Fruit fly (Drosophila melanogaster): ENCODE data around the gene CG9004.
A peak's percentile ranks its signal among the peaks of the same experiment; 100 is the strongest.

The CG9004 gene

DNA sequence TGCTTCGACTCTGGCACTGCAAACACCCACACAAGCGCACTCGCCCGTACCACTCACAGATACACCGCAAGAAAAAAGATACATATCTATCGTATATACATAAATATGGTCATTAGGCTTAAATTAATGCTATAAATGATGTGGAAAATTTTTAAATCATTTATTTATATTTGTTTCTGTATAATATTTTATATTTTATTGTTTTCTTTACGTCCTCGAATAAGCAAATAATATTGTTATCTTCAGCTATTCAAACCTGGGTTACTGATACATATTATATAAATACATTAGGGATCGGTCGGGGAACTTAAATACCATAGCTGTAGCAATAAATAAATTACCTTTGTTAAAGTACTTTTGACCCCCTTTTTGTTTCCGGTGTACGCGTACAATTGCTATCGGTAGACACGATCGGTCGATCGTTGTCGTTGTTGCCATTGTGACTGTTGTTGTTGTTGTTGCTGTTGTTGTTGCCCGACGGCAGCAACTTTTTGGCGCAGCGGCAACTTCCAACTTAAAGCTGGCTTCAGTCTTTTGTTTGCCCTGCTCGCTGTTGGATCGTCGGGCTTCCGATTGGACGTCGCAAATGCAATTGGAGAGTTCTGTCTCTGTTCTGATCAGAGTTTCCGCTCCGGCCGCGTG, 44.0 kb downstream of the CG9004 start (continued):
- TF ChIP-seq CG3838 (GFP tag; optimal IDR thresholded peaks at IDR 0.05), result peak; percentile 3

dm6 chr3L:2418769-2419168, 45.2 kb downstream of the CG9004 start:
- TF ChIP-seq vnd (GFP tag; IDR thresholded peaks at IDR 0.05; ENCODE audit: partially characterized antibody) (no peak), Rx (GFP tag; IDR thresholded peaks at IDR 0.05) (peak; percentile 73), chif (GFP tag; optimal IDR thresholded peaks at IDR 0.05) (peak; percentile 62 to 72), CG1024 (GFP tag; IDR thresholded peaks at IDR 0.05) (peak; percentile 78), Oli (tag; optimal IDR thresholded peaks at IDR 0.05) (peak; percentile 70), usp (GFP tag; optimal IDR thresholded peaks at IDR 0.05) (no peak), salm (tag; optimal IDR thresholded peaks at IDR 0.05) (no peak), kay (GFP tag; optimal IDR thresholded peaks at IDR 0.05) (peak; percentile 84), bigmax (GFP tag; optimal IDR thresholded peaks at IDR 0.05) (no peak), rib (GFP tag; IDR thresholded peaks at IDR 0.05) (peak; percentile 74), B-H2 (GFP tag; optimal IDR thresholded peaks at IDR 0.05) (no peak), eyg (GFP tag; optimal IDR thresholded peaks at IDR 0.05) (peak; percentile 77), CG12219 (GFP tag; optimal IDR thresholded peaks at IDR 0.05) (peak; percentile 63), ab (GFP tag; optimal IDR thresholded peaks at IDR 0.05) (no peak), Doc2 (GFP tag; IDR thresholded peaks at IDR 0.05) (no peak), CG4328 (GFP tag; optimal IDR thresholded peaks at IDR 0.05) (peak; percentile 24), ato (GFP tag; IDR thresholded peaks at IDR 0.05; ENCODE audit: partially characterized antibody) (no peak), CG31365 (tag; optimal IDR thresholded peaks at IDR 0.05) (peak; percentile 60), CG11504 (tag; optimal IDR thresholded peaks at IDR 0.05) (peak; percentile 92), Sry-δ (GFP tag; optimal IDR thresholded peaks at IDR 0.05) (peak; percentile 52), C15 (GFP tag; IDR thresholded peaks at IDR 0.05) (peak; percentile 78; the same call in 2 of the 3 replicates), Hmr (GFP tag; optimal IDR thresholded peaks at IDR 0.05) (peak; percentile 66), CG2875 (GFP tag; optimal IDR thresholded peaks at IDR 0.05) (peak; percentile 52), CG14710 (tag; optimal IDR thresholded peaks at IDR 0.05) (peak; percentile 85), HHEX (GFP tag; optimal IDR thresholded peaks at IDR 0.05) (peak; percentile 89), fd102C (GFP tag; optimal IDR thresholded peaks at IDR 0.05) (no peak), CG9797 (GFP tag; optimal IDR thresholded peaks at IDR 0.05) (no peak), Kr (GFP tag; optimal IDR thresholded peaks at IDR 0.05) (no peak), CG9932 (GFP tag; IDR thresholded peaks at IDR 0.05) (peak; percentile 84), slp2 (GFP tag; optimal IDR thresholded peaks at IDR 0.05) (peak; percentile 42), Hmx (GFP tag; optimal IDR thresholded peaks at IDR 0.05) (peak; percentile 30), psq (GFP tag; optimal IDR thresholded peaks at IDR 0.05) (no peak), ERR (GFP tag; optimal IDR thresholded peaks at IDR 0.05) (no peak), pros (GFP tag; optimal IDR thresholded peaks at IDR 0.05) (no peak), nmo (GFP tag; optimal IDR thresholded peaks at IDR 0.05) (peak; percentile 76), CG6791 (GFP tag; IDR thresholded peaks at IDR 0.05; ENCODE audit: partially characterized antibody) (no peak), CG8290 (GFP tag; optimal IDR thresholded peaks at IDR 0.05) (peak; percentile 32), CG8290 (tag; optimal IDR thresholded peaks at IDR 0.05) (peak in 1 of 2 experiments; percentile 64), Dll (GFP tag; IDR thresholded peaks at IDR 0.05; ENCODE audit: partially characterized antibody) (no peak), schlank (tag; optimal IDR thresholded peaks at IDR 0.05) (no peak), abd-A (tag; optimal IDR thresholded peaks at IDR 0.05) (peak; percentile 21), cas (GFP tag; IDR thresholded peaks at IDR 0.05) (peak; percentile 64), ac (GFP tag; optimal IDR thresholded peaks at IDR 0.05) (no peak), Stat92E (GFP tag; optimal IDR thresholded peaks at IDR 0.05) (peak in 1 of 3 experiments; percentile 81), kni (GFP tag; optimal IDR thresholded peaks at IDR 0.05) (no peak), CG3847 (GFP tag; IDR thresholded peaks at IDR 0.05) (peak; percentile 90), Hand (GFP tag; optimal IDR thresholded peaks at IDR 0.05) (peak; percentile 32)
